Fruit fly (Drosophila melanogaster) whole organism, embryonic: ENCODE results near the gene CG8097.

Experiments
- Adf1 ChIP-seq: fragments of 200-800 bp; sonication (Bioruptor generic); IDR thresholded peaks from 2 replicates; pipeline ENCODE4 v1.3.6; 2022; ENCODE audit warnings: missing biosample characterization, missing genetic modification characterization
- B-H1 ChIP-seq: fragments of 200-800 bp; sonication (Bioruptor generic); IDR thresholded peaks from 3 replicates; pipeline ENCODE4 v1.3.6; 2022; ENCODE audit warnings: missing biosample characterization, missing genetic modification characterization
- B-H2 ChIP-seq: fragments of 200-800 bp; sonication (Bioruptor generic); optimal IDR thresholded peaks from 2 replicates; lab custom pipeline; 2018; ENCODE audit warnings: missing biosample characterization, mild to moderate bottlenecking, missing genetic modification characterization
- Bgb ChIP-seq: fragments of 200-800 bp; sonication (Bioruptor generic); IDR thresholded peaks from 2 replicates; pipeline ENCODE4 v1.3.6; 2022; ENCODE audit warnings: missing biosample characterization, missing genetic modification characterization; ENCODE audit not compliant: partially characterized antibody
- C15 ChIP-seq: fragments of 200-800 bp; sonication (Bioruptor generic); IDR thresholded peaks from 3 replicates; pipeline ENCODE4 v1.3.6; 2022; ENCODE audit warnings: missing biosample characterization, missing genetic modification characterization
- CG11560 ChIP-seq: fragments of 200-800 bp; sonication (Bioruptor generic); IDR thresholded peaks from 3 replicates; pipeline ENCODE4 v1.3.6; 2022; ENCODE audit warnings: missing biosample characterization, missing genetic modification characterization
- CG12299 ChIP-seq: fragments of 200-800 bp; sonication (Bioruptor generic); optimal IDR thresholded peaks from 2 replicates; lab custom pipeline; 2018; ENCODE audit warnings: missing biosample characterization, mild to moderate bottlenecking, missing genetic modification characterization
- CG13775 ChIP-seq: fragments of 200-800 bp; sonication (Bioruptor generic); optimal IDR thresholded peaks from 3 replicates; lab custom pipeline; 2017; ENCODE audit warnings: missing biosample characterization, mild to moderate bottlenecking, missing genetic modification characterization
- CG1647 ChIP-seq: fragments of 200-800 bp; sonication (Bioruptor generic); optimal IDR thresholded peaks from 3 replicates; lab custom pipeline; 2016; ENCODE audit warnings: missing biosample characterization, missing genetic modification characterization
- CG17612 ChIP-seq: fragments of 200-800 bp; sonication (Bioruptor generic); IDR thresholded peaks from 2 replicates; pipeline ENCODE4 v1.3.6; 2022; ENCODE audit warnings: missing biosample characterization, missing genetic modification characterization
- CG32532 ChIP-seq: fragments of 200-800 bp; sonication (Bioruptor generic); IDR thresholded peaks from 2 replicates; pipeline ENCODE4 v1.3.6; 2022; ENCODE audit warnings: missing biosample characterization, missing genetic modification characterization
- CG3726 ChIP-seq: fragments of 200-800 bp; sonication (Bioruptor generic); IDR thresholded peaks from 3 replicates; pipeline ENCODE4, ENCODE4 v1.3.6; 2022; ENCODE audit warnings: missing biosample characterization, missing genetic modification characterization
- CG3838 ChIP-seq: fragments of 200-800 bp; sonication (Bioruptor generic); optimal IDR thresholded peaks from 3 replicates; lab custom pipeline; 2016; ENCODE audit warnings: missing biosample characterization, missing genetic modification characterization
- CG3847 ChIP-seq: fragments of 200-800 bp; sonication (Bioruptor generic); IDR thresholded peaks from 2 replicates; pipeline ENCODE4 v1.3.6; 2022; ENCODE audit warnings: missing biosample characterization, missing genetic modification characterization
- CG4820 ChIP-seq: fragments of 200-800 bp; sonication (Bioruptor generic); optimal IDR thresholded peaks from 3 replicates; lab custom pipeline; 2016; ENCODE audit warnings: missing biosample characterization, missing genetic modification characterization
- CG6272 ChIP-seq: fragments of 200-800 bp; sonication (Bioruptor generic); IDR thresholded peaks from 2 replicates; pipeline ENCODE4 v1.3.6; 2022; ENCODE audit warnings: missing biosample characterization, missing genetic modification characterization
- CG6683 ChIP-seq: fragments of 200-800 bp; sonication (Bioruptor generic); optimal IDR thresholded peaks from 2 replicates; lab custom pipeline; 2017; ENCODE audit warnings: missing biosample characterization, mild to moderate bottlenecking, missing genetic modification characterization, missing genetic modification reagents
- CG6689 ChIP-seq: fragments of 200-800 bp; sonication (Bioruptor generic); IDR thresholded peaks from 2 replicates; pipeline ENCODE4 v1.3.6; 2022; ENCODE audit warnings: missing biosample characterization, missing genetic modification characterization
- CG6765 ChIP-seq: fragments of 200-800 bp; sonication (Bioruptor generic); optimal IDR thresholded peaks from 3 replicates; lab custom pipeline; 2017; ENCODE audit warnings: missing biosample characterization, mild to moderate bottlenecking, missing genetic modification characterization
- CG7357 ChIP-seq: fragments of 200-800 bp; sonication (Bioruptor generic); IDR thresholded peaks from 3 replicates; pipeline ENCODE4 v1.3.6; 2022; ENCODE audit warnings: missing biosample characterization, missing genetic modification characterization
- CG8359 ChIP-seq: fragments of 200-800 bp; sonication (Bioruptor generic); optimal IDR thresholded peaks from 2 replicates; lab custom pipeline; 2017; ENCODE audit warnings: missing biosample characterization, mild to moderate bottlenecking, missing genetic modification characterization, borderline replicate concordance
- CG8478 ChIP-seq: fragments of >200 bp; optimal IDR thresholded peaks from 2 replicates; lab custom pipeline; 2018
- CG9437 ChIP-seq: fragments of 200-800 bp; sonication (Bioruptor generic); optimal IDR thresholded peaks from 2 replicates; lab custom pipeline; 2018; ENCODE audit warnings: missing biosample characterization, mild to moderate bottlenecking, missing genetic modification characterization
- CG9932 ChIP-seq: fragments of 200-800 bp; sonication (Bioruptor generic); IDR thresholded peaks from 2 replicates; pipeline ENCODE4 v1.3.6; 2022; ENCODE audit warnings: missing biosample characterization, missing genetic modification characterization
- CTCF ChIP-seq: fragments of 200-800 bp; sonication (Bioruptor generic); optimal IDR thresholded peaks from 2 replicates; lab custom pipeline; 2017; ENCODE audit warnings: missing biosample characterization, mild to moderate bottlenecking, missing genetic modification characterization, moderate library complexity
- Chrac-16 ChIP-seq: fragments of 200-800 bp; sonication (Bioruptor generic); optimal IDR thresholded peaks from 3 replicates; lab custom pipeline; 2016; ENCODE audit warnings: missing biosample characterization, missing genetic modification characterization
- D19B ChIP-seq: fragments of 200-800 bp; sonication (Bioruptor generic); optimal IDR thresholded peaks from 2 replicates; lab custom pipeline; 2017; ENCODE audit warnings: missing biosample characterization, mild to moderate bottlenecking, missing genetic modification characterization
- Dek ChIP-seq: fragments of 200-800 bp; sonication (Bioruptor generic); optimal IDR thresholded peaks from 3 replicates; lab custom pipeline; 2019; ENCODE audit warnings: missing biosample characterization, mild to moderate bottlenecking, missing genetic modification characterization, moderate library complexity
- Elba2 ChIP-seq: fragments of 200-800 bp; sonication (Bioruptor generic); optimal IDR thresholded peaks from 3 replicates; lab custom pipeline; 2016; ENCODE audit warnings: missing biosample characterization, missing genetic modification characterization
- Hand ChIP-seq: fragments of 200-800 bp; sonication (Bioruptor generic); optimal IDR thresholded peaks from 2 replicates; lab custom pipeline; 2017; ENCODE audit warnings: mild to moderate bottlenecking, missing biosample characterization, missing genetic modification reagents, missing genetic modification characterization
- Lim3 ChIP-seq: fragments of 200-800 bp; sonication (Bioruptor generic); IDR thresholded peaks from 2 replicates; pipeline ENCODE4 v1.3.6; 2022; ENCODE audit warnings: missing biosample characterization, missing genetic modification characterization
- Mes4 ChIP-seq: fragments of 200-800 bp; sonication (Bioruptor generic); optimal IDR thresholded peaks from 2 replicates; lab custom pipeline; 2016; ENCODE audit warnings: missing biosample characterization, missing genetic modification characterization
- Nf-YB ChIP-seq: fragments of 200-800 bp; sonication (Bioruptor generic); optimal IDR thresholded peaks from 3 replicates; lab custom pipeline; 2019; ENCODE audit warnings: missing biosample characterization, mild to moderate bottlenecking, missing genetic modification characterization, moderate library complexity
- Ssrp ChIP-seq: fragments of 200-800 bp; sonication (Bioruptor generic); optimal IDR thresholded peaks from 2 replicates; lab custom pipeline; 2018; ENCODE audit warnings: missing biosample characterization, mild to moderate bottlenecking, missing genetic modification characterization, moderate library complexity
- ato ChIP-seq: fragments of 200-800 bp; sonication (Bioruptor generic); IDR thresholded peaks from 2 replicates; pipeline ENCODE4 v1.3.6; 2022; ENCODE audit warnings: missing biosample characterization, missing genetic modification characterization; ENCODE audit not compliant: partially characterized antibody
- btn ChIP-seq: fragments of 200-800 bp; sonication (Bioruptor generic); optimal IDR thresholded peaks from 2 replicates; lab custom pipeline; 2016; ENCODE audit warnings: missing biosample characterization, missing genetic modification characterization
- corto ChIP-seq: fragments of 200-800 bp; sonication (Bioruptor generic); optimal IDR thresholded peaks from 2 replicates; lab custom pipeline; 2016; ENCODE audit warnings: missing biosample characterization, mild to moderate bottlenecking, missing genetic modification characterization, moderate library complexity
- danr ChIP-seq: fragments of 200-800 bp; sonication (Bioruptor generic); IDR thresholded peaks from 2 replicates; pipeline ENCODE4 v1.3.6; 2022; ENCODE audit warnings: missing biosample characterization, missing genetic modification characterization
- dimm ChIP-seq: fragments of 200-800 bp; sonication (Bioruptor generic); IDR thresholded peaks from 2 replicates; pipeline ENCODE4 v1.3.6; 2022; ENCODE audit warnings: missing biosample characterization, missing genetic modification characterization
- ftz-f1 ChIP-seq: fragments of 200-800 bp; sonication (Bioruptor generic); optimal IDR thresholded peaks from 2 replicates; lab custom pipeline; 2016; ENCODE audit warnings: missing biosample characterization, missing genetic modification characterization
- gcm2 ChIP-seq: fragments of 200-800 bp; sonication (Bioruptor generic); optimal IDR thresholded peaks from 2 replicates; lab custom pipeline; 2016; ENCODE audit warnings: missing biosample characterization, missing genetic modification characterization
- gsb ChIP-seq: fragments of 200-800 bp; sonication (Bioruptor generic); IDR thresholded peaks from 2 replicates; pipeline ENCODE4 v1.3.6; 2022; ENCODE audit warnings: missing biosample characterization, missing genetic modification characterization
- inv ChIP-seq: fragments of 200-800 bp; sonication (Bioruptor generic); IDR thresholded peaks from 2 replicates; pipeline ENCODE4 v1.3.6; 2022; ENCODE audit warnings: missing biosample characterization, missing genetic modification characterization; ENCODE audit not compliant: partially characterized antibody
- jing ChIP-seq: fragments of 200-800 bp; sonication (Bioruptor generic); optimal IDR thresholded peaks from 2 replicates; lab custom pipeline; 2018; ENCODE audit warnings: missing biosample characterization, mild to moderate bottlenecking, missing genetic modification characterization
- lab ChIP-seq: fragments of 200-800 bp; sonication (Bioruptor generic); optimal IDR thresholded peaks from 3 replicates; lab custom pipeline; 2017; ENCODE audit warnings: missing biosample characterization, missing genetic modification characterization, mild to moderate bottlenecking, moderate library complexity, missing genetic modification reagents
- lilli ChIP-seq: fragments of 200-800 bp; sonication (Bioruptor generic); optimal IDR thresholded peaks from 3 replicates; lab custom pipeline; 2016; ENCODE audit warnings: missing biosample characterization, missing genetic modification characterization
- p53 ChIP-seq: fragments of 200-800 bp; sonication (Bioruptor generic); optimal IDR thresholded peaks from 2 replicates; lab custom pipeline; 2016; ENCODE audit warnings: missing biosample characterization, missing genetic modification characterization
- scrt ChIP-seq: fragments of 200-800 bp; sonication (Bioruptor generic); optimal IDR thresholded peaks from 2 replicates; lab custom pipeline; 2018; ENCODE audit warnings: missing biosample characterization, mild to moderate bottlenecking, missing genetic modification characterization, moderate library complexity
- sna ChIP-seq: fragments of 200-800 bp; sonication (Bioruptor generic); IDR thresholded peaks from 2 replicates; pipeline ENCODE4 v1.3.6; 2022; ENCODE audit warnings: missing biosample characterization, missing genetic modification characterization; ENCODE audit not compliant: partially characterized antibody
- ssp ChIP-seq: fragments of 200-800 bp; sonication (Bioruptor generic); IDR thresholded peaks from 2 replicates; pipeline ENCODE4 v1.3.6; 2022; ENCODE audit warnings: missing biosample characterization, missing genetic modification characterization
- tin ChIP-seq: fragments of 200-800 bp; sonication (Bioruptor generic); optimal IDR thresholded peaks from 3 replicates; lab custom pipeline; 2016; ENCODE audit warnings: missing biosample characterization, missing genetic modification characterization
- ttk ChIP-seq: fragments of 200-800 bp; sonication (Bioruptor generic); IDR thresholded peaks from 2 replicates; pipeline ENCODE4 v2.1.2; 2022; ENCODE audit warnings: missing biosample characterization, missing genetic modification characterization

The CG8097 gene

dm6 chrX:15579579-15579978, 3.4 kb upstream of the CG8097 start (continued):
- TF ChIP-seq Chrac-16 (GFP tag; lab: Kevin White, UChicago): peak; percentile 90
- peak; percentile 87 for TF ChIP-seq B-H2
- TF ChIP-seq sna (GFP tag; lab: Robert Waterston, UW): no peak
- TF ChIP-seq gsb (GFP tag; lab: Robert Waterston, UW): peak; percentile 93
- TF ChIP-seq ftz-f1 (GFP tag; lab: Kevin White, UChicago): peak; percentile 73
- peak; percentile 80 for TF ChIP-seq Mes4 (GFP tag; lab: Kevin White, UChicago)
- TF ChIP-seq CG9932: peak; percentile 97
- TF ChIP-seq CG7357 (GFP tag; lab: Robert Waterston, UW): peak; percentile 87
- TF ChIP-seq danr (GFP tag; lab: Robert Waterston, UW): peak; percentile 71
- TF ChIP-seq CG6689 (GFP tag; lab: Robert Waterston, UW): peak; percentile 89
- no peak for TF ChIP-seq ato (GFP tag; lab: Robert Waterston, UW)
- TF ChIP-seq corto (GFP tag; lab: Kevin White, UChicago): peak; percentile 89
- peak; percentile 64 for TF ChIP-seq btn
- TF ChIP-seq CG3847 (GFP tag; lab: Robert Waterston, UW): peak; percentile 94
- TF ChIP-seq tin (GFP tag; lab: Kevin White, UChicago): peak; percentile 92
- TF ChIP-seq Nf-YB (GFP tag; lab: Kevin White, UChicago): peak; percentile 67
- TF ChIP-seq CG6683: peak; percentile 81
- peak; percentile 87 for TF ChIP-seq B-H1 (GFP tag; lab: Robert Waterston, UW)
- TF ChIP-seq CG13775 (GFP tag; lab: Kevin White, UChicago): peak; percentile 87
- no peak for TF ChIP-seq inv (GFP tag; lab: Robert Waterston, UW)
- TF ChIP-seq Adf1 (GFP tag; lab: Robert Waterston, UW): peak; percentile 78
- peak; percentile 88 for TF ChIP-seq Dek (tag; lab: Kevin White, UChicago)
- TF ChIP-seq Elba2: peak; percentile 59
- TF ChIP-seq CG1647 (GFP tag; lab: Kevin White, UChicago): peak; percentile 90
- TF ChIP-seq Ssrp (tag; lab: Kevin White, UChicago): peak; percentile 83
- peak; percentile 57 for TF ChIP-seq CG8359
- no peak for TF ChIP-seq scrt
- peak; percentile 48 for TF ChIP-seq CG3838 (GFP tag; lab: Kevin White, UChicago)
- TF ChIP-seq C15 (GFP tag; lab: Robert Waterston, UW): peak; percentile 75; the same call in 2 of the 3 replicates
- no peak for TF ChIP-seq CG8478
- peak; percentile 75 for TF ChIP-seq dimm
- peak; percentile 69 for TF ChIP-seq CG17612 (GFP tag; lab: Robert Waterston, UW)
- peak; percentile 83 for TF ChIP-seq Hand (GFP tag; lab: Kevin White, UChicago)
- peak; percentile 68; the same call in 1 of the 3 replicates for TF ChIP-seq CG3726
- TF ChIP-seq CG11560 (tag; lab: Robert Waterston, UW): peak; percentile 75
- peak; percentile 97 for TF ChIP-seq lilli (GFP tag; lab: Kevin White, UChicago)
- TF ChIP-seq lab: peak; percentile 96
- peak; percentile 64 for TF ChIP-seq CG9437 (GFP tag; lab: Kevin White, UChicago)
- peak; percentile 86 for TF ChIP-seq CG6272 (GFP tag; lab: Robert Waterston, UW)
- peak; percentile 82 for TF ChIP-seq ttk (GFP tag; lab: Robert Waterston, UW)
- peak; percentile 78 for TF ChIP-seq ssp (GFP tag; lab: Robert Waterston, UW)
- TF ChIP-seq CG6765 (GFP tag; lab: Kevin White, UChicago): peak; percentile 77
- peak; percentile 28 for TF ChIP-seq CTCF (GFP tag; lab: Kevin White, UChicago)
- TF ChIP-seq Bgb (GFP tag; lab: Robert Waterston, UW): no peak
- TF ChIP-seq CG32532 (GFP tag; lab: Robert Waterston, UW): peak; percentile 97
- peak; percentile 90 for TF ChIP-seq CG4820
- TF ChIP-seq D19B: peak; percentile 82
- TF ChIP-seq Lim3 (GFP tag; lab: Robert Waterston, UW): peak; percentile 39; the same call in 1 of the 2 replicates
- TF ChIP-seq p53 (GFP tag; lab: Kevin White, UChicago): peak; percentile 72
- peak; percentile 80 for TF ChIP-seq jing
- TF ChIP-seq gcm2 (GFP tag; lab: Kevin White, UChicago): peak; percentile 77
- peak; percentile 82 for TF ChIP-seq CG12299
